Fruit fly (Drosophila melanogaster): ENCODE data around the gene Hmgcr.
A peak's percentile ranks its signal among the peaks of the same experiment; 100 is the strongest.

Gene Hmgcr

DNA sequence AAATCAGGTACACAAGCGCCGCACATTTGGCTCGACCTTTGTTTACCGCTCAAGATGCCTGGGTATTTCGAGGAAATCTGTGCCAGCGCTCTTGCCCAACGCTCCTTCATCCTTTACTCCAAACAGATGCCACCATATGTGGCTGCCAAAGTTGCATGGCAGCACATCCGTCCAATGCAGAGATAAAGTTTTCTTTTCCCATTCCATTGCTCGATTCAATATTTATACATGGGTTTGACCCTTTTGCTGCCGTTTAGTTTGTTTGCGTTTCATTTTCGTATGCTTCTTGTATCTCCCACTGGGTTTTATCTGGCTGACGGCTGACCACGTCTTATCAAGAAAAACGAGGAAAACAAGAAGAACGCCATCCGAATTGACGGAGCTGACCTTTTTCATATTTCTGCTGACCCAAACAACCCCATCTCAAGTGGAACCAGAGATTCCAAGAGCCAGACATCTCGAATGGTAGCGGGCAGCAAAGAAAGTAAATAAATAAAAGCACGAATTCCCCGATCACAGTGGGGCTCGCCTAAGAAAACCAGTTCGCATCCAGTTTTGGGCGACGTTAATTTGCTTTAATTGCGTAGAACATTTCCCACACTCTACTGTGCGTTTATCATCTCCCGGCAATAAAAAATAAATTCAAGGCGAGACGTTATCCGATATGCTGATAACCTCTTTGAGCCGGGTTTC, 57.5 kb downstream of the Hmgcr start (continued):
- TF ChIP-seq twi (tag; optimal IDR thresholded peaks at IDR 0.05): peak; percentile 93
- peak; percentile 54 for TF ChIP-seq pros (GFP tag; optimal IDR thresholded peaks at IDR 0.05)
- no peak for TF ChIP-seq CG11085 (GFP tag; IDR thresholded peaks at IDR 0.05)
- TF ChIP-seq Stat92E (GFP tag; optimal IDR thresholded peaks at IDR 0.05): peak in 1 of 3 experiments; percentile 56
- peak; percentile 46 for TF ChIP-seq slbo (GFP tag; IDR thresholded peaks at IDR 0.05)
- peak; percentile 82 for TF ChIP-seq kni (GFP tag; optimal IDR thresholded peaks at IDR 0.05)
- TF ChIP-seq Hmx (GFP tag; optimal IDR thresholded peaks at IDR 0.05): no peak
- no peak for TF ChIP-seq dpn (GFP tag; optimal IDR thresholded peaks at IDR 0.05)
- TF ChIP-seq grau (tag; optimal IDR thresholded peaks at IDR 0.05): peak; percentile 94
- TF ChIP-seq Abd-B (GFP tag; optimal IDR thresholded peaks at IDR 0.05): peak; percentile 10
- TF ChIP-seq Kr (GFP tag; optimal IDR thresholded peaks at IDR 0.05): peak; percentile 77
- TF ChIP-seq Med (GFP tag): peak; percentile 83
- TF ChIP-seq ara (GFP tag; IDR thresholded peaks at IDR 0.05): 0 out of 2 replicates have a peak, but pooled peaks have one; percentile 17
- no peak for TF ChIP-seq insv (GFP tag; optimal IDR thresholded peaks at IDR 0.05)
- peak; percentile 16 for TF ChIP-seq bab2 (GFP tag; optimal IDR thresholded peaks at IDR 0.05)
- TF ChIP-seq Xrp1 (GFP tag; IDR thresholded peaks at IDR 0.05): 0 out of 2 replicates have a peak, but pooled peaks have one; percentile 15
- peak; percentile 44 for TF ChIP-seq CG9932 (GFP tag; IDR thresholded peaks at IDR 0.05)
- no peak for TF ChIP-seq Bteb2 (GFP tag; optimal IDR thresholded peaks at IDR 0.05)
- TF ChIP-seq row (GFP tag; IDR thresholded peaks at IDR 0.05): peak; percentile 64
- TF ChIP-seq prd (optimal IDR thresholded peaks at IDR 0.05): no peak
- TF ChIP-seq prd (GFP tag; IDR thresholded peaks at IDR 0.05): peak; percentile 29; the same call in 1 of the 3 replicates
- no peak for TF ChIP-seq ATbp (GFP tag; optimal IDR thresholded peaks at IDR 0.05)
- no peak for TF ChIP-seq tx (GFP tag; optimal IDR thresholded peaks at IDR 0.05)

- TF ChIP-seq Dfd (GFP tag; optimal IDR thresholded peaks at IDR 0.05) (no peak), Aef1 (GFP tag; IDR thresholded peaks at IDR 0.05) (no peak), inv (GFP tag; IDR thresholded peaks at IDR 0.05; ENCODE audit: partially characterized antibody) (no peak), CG6689 (GFP tag; IDR thresholded peaks at IDR 0.05) (0 out of 2 replicates have a peak, but pooled peaks have one; percentile 12), Xrp1 (GFP tag; IDR thresholded peaks at IDR 0.05) (peak; percentile 13; the same call in 1 of the 2 replicates), Gug (GFP tag; IDR thresholded peaks at IDR 0.05) (no peak), CG1233 (GFP tag; optimal IDR thresholded peaks at IDR 0.05) (no peak), NC2α (GFP tag; optimal IDR thresholded peaks at IDR 0.05) (no peak), tio (GFP tag; optimal IDR thresholded peaks at IDR 0.05) (no peak), Drgx (GFP tag; IDR thresholded peaks at IDR 0.05) (peak; percentile 43; the same call in 1 of the 2 replicates), tgo (GFP tag; IDR thresholded peaks at IDR 0.05) (no peak), row (GFP tag; IDR thresholded peaks at IDR 0.05) (peak; percentile 46; the same call in 2 of the 3 replicates), scrt (GFP tag; optimal IDR thresholded peaks at IDR 0.05) (no peak)
Measured at dm6 chr3R:23791491-23791890, 58.4 kb downstream of the Hmgcr start.
